Fruit fly (Drosophila melanogaster) whole organism, prepupa: Measurements from ENCODE around the gene CG17929.

Experiments
- CG16779 ChIP-seq: fragments of 200-800 bp; sonication (Bioruptor generic); optimal IDR thresholded peaks from 3 replicates; lab custom pipeline; 2017; ENCODE audit warnings: missing biosample characterization, mild to moderate bottlenecking, missing genetic modification characterization
- CG32006 ChIP-seq: fragments of 200-800 bp; sonication (Bioruptor generic); optimal IDR thresholded peaks from 3 replicates; lab custom pipeline; 2017; ENCODE audit warnings: missing biosample characterization, mild to moderate bottlenecking, missing genetic modification characterization
- CG4318 ChIP-seq: fragments of 200-800 bp; sonication (Bioruptor generic); optimal IDR thresholded peaks from 3 replicates; lab custom pipeline; 2017; ENCODE audit warnings: missing biosample characterization, mild to moderate bottlenecking, missing genetic modification characterization
- CG7368 ChIP-seq: fragments of 200-800 bp; sonication (Bioruptor generic); optimal IDR thresholded peaks from 3 replicates; lab custom pipeline; 2016; ENCODE audit warnings: missing biosample characterization, missing genetic modification characterization
- Eip93F ChIP-seq: fragments of 200-800 bp; sonication (Bioruptor generic); optimal IDR thresholded peaks from 2 replicates; lab custom pipeline; 2016; ENCODE audit warnings: missing biosample characterization, mild to moderate bottlenecking, missing genetic modification characterization
- Gug ChIP-seq: fragments of 200-800 bp; sonication (Bioruptor generic); IDR thresholded peaks from 2 replicates; pipeline ENCODE4 v1.3.6; 2022; ENCODE audit warnings: missing biosample characterization, missing genetic modification characterization
- achi ChIP-seq: fragments of 200-800 bp; sonication (Bioruptor generic); optimal IDR thresholded peaks from 3 replicates; lab custom pipeline; 2016; ENCODE audit warnings: missing biosample characterization, missing genetic modification characterization
- fkh ChIP-seq: fragments of 200-800 bp; sonication (Bioruptor generic); optimal IDR thresholded peaks from 3 replicates; lab custom pipeline; 2017; ENCODE audit warnings: missing biosample characterization, mild to moderate bottlenecking, missing genetic modification characterization, moderate library complexity
- salr ChIP-seq, 2 experiments: fragments of 200-800 bp; sonication (Bioruptor generic); optimal IDR thresholded peaks; 3 replicates each; lab custom pipeline; 2016 to 2018; ENCODE audit warnings: missing biosample characterization in 2 of 2, missing genetic modification characterization in 2 of 2, mild to moderate bottlenecking in 1 of 2
- vri ChIP-seq: fragments of 200-800 bp; sonication (Bioruptor generic); optimal IDR thresholded peaks from 3 replicates; lab custom pipeline; 2016; ENCODE audit warnings: missing biosample characterization, mild to moderate bottlenecking, missing genetic modification characterization

dm6 chr3R:16287171-16287570 lies 38.1 kb upstream of the CG17929 start:
- no peak for TF ChIP-seq vri (GFP tag; lab: Kevin White, UChicago)
- no peak for TF ChIP-seq achi (GFP tag; lab: Kevin White, UChicago)
- no peak for TF ChIP-seq CG16779 (tag; lab: Kevin White, UChicago)
- no peak for TF ChIP-seq Gug (GFP tag; lab: Robert Waterston, UW)
- TF ChIP-seq salr (GFP tag; optimal IDR thresholded peaks at IDR 0.05; lab: Kevin White, UChicago) = no peak
- TF ChIP-seq Eip93F (GFP tag; lab: Kevin White, UChicago) = no peak
- TF ChIP-seq CG32006 (GFP tag; lab: Kevin White, UChicago) = no peak
- TF ChIP-seq CG4318 (GFP tag; lab: Kevin White, UChicago) = no peak
- no peak for TF ChIP-seq CG7368 (GFP tag; lab: Kevin White, UChicago)
- no peak for TF ChIP-seq fkh (GFP tag; lab: Kevin White, UChicago)
